Worm (Caenorhabditis elegans) whole organism, L2 larva: ENCODE measurements around the gene F49E11.2.

Source experiments
- ama-1 ChIP-seq: fragments of 150-350 bp; optimal IDR thresholded peaks from 2 replicates; lab custom pipeline; 2018; ENCODE audit warnings: inconsistent platforms
- crh-2 ChIP-seq: sonication (generic microtip); optimal IDR thresholded peaks from 2 replicates; lab custom pipeline; 2017; ENCODE audit warnings: missing biosample characterization, missing genetic modification characterization
- lin-13 ChIP-seq: fragments of 150-350 bp; optimal IDR thresholded peaks from 2 replicates; lab custom pipeline; 2014; ENCODE audit warnings: missing biosample characterization, missing genetic modification reagents, missing genetic modification characterization
- nhr-10 ChIP-seq: sonication (generic microtip); optimal IDR thresholded peaks from 2 replicates; lab custom pipeline; 2017; ENCODE audit warnings: missing biosample characterization, missing genetic modification characterization
- nhr-12 ChIP-seq: fragments of 150-350 bp; optimal IDR thresholded peaks from 2 replicates; lab custom pipeline; 2014; ENCODE audit warnings: missing biosample characterization, missing genetic modification characterization
- nhr-77 ChIP-seq: fragments of 150-350 bp; optimal IDR thresholded peaks from 2 replicates; lab custom pipeline; 2014; ENCODE audit warnings: missing biosample characterization, missing genetic modification characterization
- sma-9 ChIP-seq, 2 experiments: fragments of 150-350 bp in 1 of 2; sonication (generic microtip) in 1 of 2; optimal IDR thresholded peaks; 2 replicates each; lab custom pipeline; 2014 to 2016; ENCODE audit warnings: missing genetic modification characterization in 2 of 2, mild to moderate bottlenecking in 1 of 2, missing biosample characterization in 1 of 2, missing compliant biosample characterization in 1 of 2, missing genetic modification reagents in 1 of 2, moderate library complexity in 1 of 2
- unc-39 ChIP-seq: fragments of 150-350 bp; optimal IDR thresholded peaks from 2 replicates; lab custom pipeline; 2014; ENCODE audit warnings: missing biosample characterization, missing genetic modification characterization

- TF ChIP-seq ama-1 (lab: Kevin White, UChicago), result no peak
- no peak for TF ChIP-seq nhr-77 (tag; lab: Kevin White, UChicago)
- TF ChIP-seq crh-2, result no peak
- TF ChIP-seq sma-9 (GFP tag; optimal IDR thresholded peaks at IDR 0.05; lab: Kevin White, UChicago), result no peak
- TF ChIP-seq sma-9 (tag; optimal IDR thresholded peaks at IDR 0.05; lab: Kevin White, UChicago), result no peak
- TF ChIP-seq nhr-12 (tag; lab: Kevin White, UChicago), result no peak
- TF ChIP-seq unc-39, result no peak
- no peak for TF ChIP-seq nhr-10 (tag; lab: Kevin White, UChicago)
- TF ChIP-seq lin-13 (GFP tag; lab: Kevin White, UChicago), result no peak
Observed at ce11 chrIV:13022892-13023291, 15.9 kb downstream of the F49E11.2 start.
